Fruit fly (Drosophila melanogaster) Kc167 (cell line): ENCODE measurements around the gene Mal-B2.

ENCODE experiments used
- Myc ChIP-seq: fragments of >200 bp; optimal IDR thresholded peaks from 2 replicates; lab custom pipeline; 2017; ENCODE audit warnings: missing external identifiers
- Sin3A ChIP-seq: fragments of >200 bp; optimal IDR thresholded peaks from 2 replicates; lab custom pipeline; 2018; ENCODE audit warnings: missing external identifiers
- h ChIP-seq: fragments of >200 bp; optimal IDR thresholded peaks from 3 replicates; lab custom pipeline; 2018; ENCODE audit warnings: missing external identifiers
- insv ChIP-seq: fragments of >200 bp; optimal IDR thresholded peaks from 3 replicates; lab custom pipeline; 2018; ENCODE audit warnings: missing external identifiers
- psq ChIP-seq: fragments of >200 bp; optimal IDR thresholded peaks from 2 replicates; lab custom pipeline; 2017; ENCODE audit warnings: missing external identifiers
- ttk ChIP-seq: sonication (Bioruptor generic); optimal IDR thresholded peaks from 2 replicates; lab custom pipeline; 2017; ENCODE audit warnings: missing external identifiers

Mal-B2 gene

DNA sequence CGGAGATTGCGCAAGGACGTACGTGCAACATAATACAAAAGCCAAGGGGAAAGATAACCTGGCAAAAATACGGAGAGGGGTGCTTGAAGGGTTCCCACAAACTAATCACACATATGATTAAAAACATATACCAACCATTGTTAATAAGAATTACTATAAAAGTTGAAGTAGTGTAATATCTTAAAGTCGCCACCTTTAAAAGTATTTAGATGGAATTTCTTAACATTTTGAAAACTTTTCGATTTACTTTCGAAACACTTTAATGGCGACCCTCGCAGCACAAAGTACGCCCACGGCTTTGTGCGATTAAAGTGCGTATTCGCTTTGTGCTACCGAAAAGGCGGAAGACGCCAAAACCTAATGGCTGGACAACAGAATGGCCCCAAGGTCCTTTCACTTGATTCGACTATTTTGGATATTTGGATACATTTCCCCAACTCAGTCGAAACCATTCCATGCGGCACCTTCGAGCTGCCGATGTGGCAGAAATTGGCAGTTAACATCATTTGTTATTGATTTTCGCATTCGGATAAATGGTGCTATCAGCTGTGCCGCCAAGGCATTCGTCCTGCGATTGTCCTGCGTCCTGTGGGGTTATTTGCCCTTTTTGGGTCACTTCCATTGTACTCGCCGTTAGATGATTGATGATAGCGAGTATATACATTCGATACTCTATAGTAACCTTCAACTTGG is 26.1 kb upstream of the Mal-B2 start:
- TF ChIP-seq psq (lab: Kevin White, UChicago) = no peak

DNA sequence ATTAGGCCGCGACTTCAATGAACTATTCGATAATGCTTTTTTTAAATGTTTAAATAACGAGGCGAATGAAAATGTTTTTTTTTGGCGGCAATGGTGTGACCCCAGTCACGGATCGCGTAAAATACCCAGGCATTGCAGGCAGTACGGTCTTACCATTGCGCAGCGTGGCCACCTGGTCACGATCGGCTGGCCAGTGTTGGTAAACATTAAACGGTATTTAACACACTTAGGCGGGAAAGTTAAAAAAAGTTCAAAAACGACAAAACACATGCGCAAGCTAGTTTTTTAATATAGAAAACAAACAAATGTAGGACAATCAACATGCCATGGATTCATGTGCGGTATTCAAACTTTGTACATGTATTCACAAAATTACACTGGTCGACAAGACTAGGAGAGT is 20.5 kb upstream of the Mal-B2 start, which contains the start of gene esc:
esc (minus strand) TSS at position 129 of the 400 bp plus-strand sequence.
- TF ChIP-seq psq (lab: Kevin White, UChicago) = no peak
- TF ChIP-seq insv = no peak
- no peak for TF ChIP-seq ttk
- no peak for TF ChIP-seq h (lab: Kevin White, UChicago)
- no peak for TF ChIP-seq Myc (lab: Kevin White, UChicago)
- no peak for TF ChIP-seq Sin3A

DNA sequence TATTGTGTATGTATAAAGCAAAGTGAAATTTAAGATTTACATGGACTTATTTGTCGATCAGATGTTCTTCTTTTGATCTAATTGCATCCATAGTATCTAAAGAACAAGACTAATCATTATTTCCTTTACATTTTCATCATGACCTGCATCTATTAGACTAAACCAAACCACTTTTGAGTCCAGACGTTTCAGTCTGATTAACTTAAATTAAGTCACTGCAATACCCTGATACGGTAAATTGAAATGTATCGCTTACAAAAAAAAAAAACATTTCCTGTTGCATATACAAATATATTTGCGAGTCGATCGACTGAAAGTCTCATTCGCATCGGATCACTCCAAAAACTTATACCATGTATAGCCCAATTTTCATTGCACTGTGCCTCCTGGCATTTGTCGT is 16.0 kb upstream of the Mal-B2 start, which contains the start of gene CG45011:
CG45011 (plus strand) TSS at position 301 of the 400 bp plus-strand sequence.
- TF ChIP-seq h (lab: Kevin White, UChicago) = no peak
- TF ChIP-seq Myc (lab: Kevin White, UChicago) = no peak
- no peak for TF ChIP-seq ttk
- TF ChIP-seq Sin3A = no peak
- TF ChIP-seq psq (lab: Kevin White, UChicago) = no peak
- TF ChIP-seq insv = no peak

DNA sequence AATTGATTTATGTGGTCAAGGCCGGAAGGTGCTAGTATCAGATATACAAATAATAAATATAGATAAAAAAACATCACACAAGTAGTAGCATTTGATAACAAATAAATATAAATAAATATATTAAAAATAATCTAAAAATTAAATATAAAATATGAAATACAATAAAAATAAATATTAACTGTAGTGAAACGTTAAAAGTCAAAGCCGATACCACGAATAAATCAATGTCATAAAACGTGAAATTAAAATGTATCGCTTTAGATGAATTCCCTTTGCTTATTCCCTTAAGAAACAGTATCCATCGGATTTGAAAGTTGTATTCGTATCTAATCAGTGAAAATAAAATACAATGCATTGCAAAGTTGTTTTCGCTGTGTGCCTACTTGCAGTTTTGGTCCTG is 15.4 kb upstream of the Mal-B2 start, which contains the start of gene CG45012:
CG45012 (plus strand) TSS at position 301 of the 400 bp plus-strand sequence.
- TF ChIP-seq ttk (no peak), insv (no peak), h (lab: Kevin White, UChicago) (no peak), Sin3A (no peak), Myc (lab: Kevin White, UChicago) (no peak), psq (lab: Kevin White, UChicago) (no peak)

DNA sequence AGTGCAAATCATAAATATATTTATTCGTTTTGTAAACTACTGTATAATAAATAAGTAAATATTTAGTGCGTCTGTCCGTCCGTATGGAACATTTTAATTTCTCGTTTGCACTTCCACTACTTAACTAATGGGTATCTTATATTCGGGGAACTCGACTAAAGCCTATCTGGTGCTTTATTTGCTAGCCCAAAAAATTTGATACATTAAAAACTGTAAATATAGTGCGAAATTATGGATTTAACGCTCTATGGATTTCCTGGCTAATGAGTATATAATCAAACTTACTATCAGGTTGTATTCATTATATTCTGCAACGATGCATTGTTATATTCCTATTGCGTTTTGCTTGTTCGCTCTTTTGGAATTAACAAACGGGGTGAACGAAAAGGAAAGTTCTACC is 12.8 kb upstream of the Mal-B2 start, which contains the start of gene Sfp33A4:
Sfp33A4 (plus strand) TSS at position 301 of the 400 bp plus-strand sequence.
- no peak for TF ChIP-seq insv
- TF ChIP-seq psq (lab: Kevin White, UChicago) = no peak
- TF ChIP-seq Sin3A = no peak
- no peak for TF ChIP-seq Myc (lab: Kevin White, UChicago)
- no peak for TF ChIP-seq h (lab: Kevin White, UChicago)
- TF ChIP-seq ttk = no peak

DNA sequence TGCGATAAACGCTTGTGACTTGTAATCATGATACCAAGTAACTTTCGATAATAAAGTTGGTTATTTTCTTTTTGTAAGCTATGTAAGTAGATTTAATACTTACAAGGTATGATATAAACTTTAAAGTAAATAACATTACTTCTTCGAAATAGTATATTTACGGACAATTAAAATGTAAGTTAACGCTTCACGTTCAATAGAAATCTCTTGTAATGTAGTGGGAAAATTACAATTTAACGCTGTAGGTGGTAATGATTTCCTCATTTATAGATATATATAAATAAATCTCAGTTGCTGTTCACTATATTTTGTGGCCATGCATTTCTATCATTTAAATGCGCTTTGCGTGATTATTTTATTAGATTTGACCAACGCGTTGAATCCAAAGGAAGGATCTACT is 12.3 kb upstream of the Mal-B2 start, which contains the start of gene Sfp33A2:
Sfp33A2 (plus strand) TSS at position 301 of the 400 bp plus-strand sequence.
- no peak for TF ChIP-seq psq (lab: Kevin White, UChicago)
- no peak for TF ChIP-seq insv
- TF ChIP-seq ttk = no peak
- no peak for TF ChIP-seq Myc (lab: Kevin White, UChicago)
- TF ChIP-seq Sin3A = no peak
- TF ChIP-seq h (lab: Kevin White, UChicago) = no peak

DNA sequence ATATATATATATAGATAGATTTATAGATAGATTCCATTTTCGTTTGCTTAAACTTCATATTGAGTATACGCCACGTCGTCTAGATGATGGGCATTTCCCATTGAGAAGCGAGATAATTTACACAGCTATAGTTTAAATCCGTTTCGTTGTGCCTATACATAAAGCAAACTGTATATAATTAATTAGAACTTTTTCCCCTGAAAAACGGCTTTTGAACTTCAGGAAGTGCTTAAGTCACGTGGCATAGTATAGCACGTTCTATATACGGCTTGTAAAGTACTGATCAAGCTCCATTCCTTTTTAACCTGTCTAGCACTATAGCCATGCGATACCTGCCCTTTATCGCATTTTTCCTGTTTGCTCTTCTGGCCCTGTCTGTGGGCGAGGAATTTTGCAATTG is 10.1 kb upstream of the Mal-B2 start, which contains the start of gene Sfp33A3:
Sfp33A3 (plus strand) TSS at position 301 of the 400 bp plus-strand sequence.
- no peak for TF ChIP-seq ttk
- no peak for TF ChIP-seq Sin3A
- TF ChIP-seq h (lab: Kevin White, UChicago) = no peak
- no peak for TF ChIP-seq Myc (lab: Kevin White, UChicago)
- no peak for TF ChIP-seq psq (lab: Kevin White, UChicago)
- TF ChIP-seq insv = no peak

DNA sequence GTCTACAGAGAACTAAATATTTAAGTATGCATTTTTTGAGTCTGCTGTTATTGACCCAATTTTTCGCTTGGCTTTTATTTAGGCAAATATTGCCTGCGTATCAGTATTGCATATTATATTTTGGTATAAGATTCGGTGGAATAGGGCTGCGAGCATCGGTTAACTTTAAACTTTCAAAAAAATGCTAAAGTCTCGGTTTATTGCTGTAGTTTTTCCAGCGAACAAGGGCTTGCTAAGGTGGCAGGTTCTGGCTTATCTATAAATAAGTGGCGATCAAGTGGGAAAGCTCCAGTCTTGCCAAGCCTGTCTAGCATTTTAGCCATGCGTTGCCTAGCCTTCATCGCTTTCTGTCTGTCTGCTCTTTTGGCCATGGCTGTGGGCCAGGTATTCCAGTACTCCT is 9.4 kb upstream of the Mal-B2 start, which contains the start of gene CG31704:
CG31704 (plus strand) TSS at position 301 of the 400 bp plus-strand sequence.
- TF ChIP-seq psq (lab: Kevin White, UChicago) (no peak), h (lab: Kevin White, UChicago) (no peak), insv (no peak), Myc (lab: Kevin White, UChicago) (no peak), ttk (no peak), Sin3A (no peak)

DNA sequence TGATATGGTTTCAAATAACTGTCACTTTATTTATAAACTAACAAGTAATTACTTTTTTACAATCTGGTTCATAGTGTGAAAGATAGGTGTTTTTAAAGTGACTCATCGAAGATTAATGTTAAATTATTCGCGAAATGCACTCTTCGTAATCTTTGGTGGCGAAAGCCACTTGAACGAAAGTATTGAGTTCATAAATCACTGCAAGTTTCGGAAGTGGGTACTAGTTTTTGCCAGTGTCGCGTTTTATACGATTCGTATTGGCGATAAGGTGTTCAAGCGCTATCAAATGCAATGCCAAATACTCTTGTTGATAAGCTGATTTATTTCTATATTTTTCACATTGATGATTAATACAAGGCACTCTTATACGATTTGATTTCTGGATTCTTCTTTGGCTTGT is 8.2 kb upstream of the Mal-B2 start:
- TF ChIP-seq insv = no peak
- TF ChIP-seq h (lab: Kevin White, UChicago) = no peak
- TF ChIP-seq psq (lab: Kevin White, UChicago) = no peak
- TF ChIP-seq Myc (lab: Kevin White, UChicago) = no peak
- no peak for TF ChIP-seq ttk
- TF ChIP-seq Sin3A = no peak

DNA sequence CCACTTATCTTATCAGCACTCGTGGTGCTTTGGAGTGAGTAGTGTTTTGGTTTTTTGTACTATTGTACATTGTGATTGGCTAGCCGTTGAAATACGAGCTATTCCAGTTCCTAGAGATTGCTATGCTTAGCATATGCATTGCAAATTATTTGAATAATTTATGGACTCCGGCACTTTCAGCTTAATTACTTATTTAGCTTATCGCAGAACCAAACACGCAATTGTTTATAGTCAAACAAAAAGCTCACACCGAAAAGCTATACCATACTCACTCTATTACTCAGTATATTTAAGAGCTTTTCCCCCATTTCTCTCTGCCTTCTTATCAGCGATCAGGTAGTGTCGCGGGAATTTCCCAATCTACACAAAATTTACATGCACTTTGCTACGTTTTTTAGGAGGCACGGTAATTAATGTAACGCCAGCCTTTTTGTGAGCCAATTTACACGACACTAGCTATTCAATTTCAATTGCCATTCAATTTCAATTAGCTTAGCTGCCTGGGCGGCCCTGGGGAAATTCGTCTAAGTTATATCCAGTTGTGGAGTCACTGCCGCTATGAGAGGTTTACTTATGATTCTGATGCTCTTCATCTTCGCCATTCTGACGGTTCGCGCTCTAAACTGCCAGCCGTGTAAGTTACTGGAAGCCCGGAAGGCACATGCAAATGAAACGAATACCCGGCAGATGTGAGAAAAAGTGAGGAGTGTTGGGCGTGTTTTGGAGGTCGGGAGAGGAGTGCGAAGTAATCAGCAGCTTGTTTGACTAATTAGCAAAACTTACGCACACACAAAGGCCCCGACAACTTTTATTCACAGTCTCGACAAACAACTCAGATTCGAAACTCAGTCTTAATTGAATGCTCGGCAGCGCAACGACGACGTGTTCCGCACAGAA is 7.2 kb upstream of the Mal-B2 start, which contains the start of the genes CG44008, CG14933, CG46426 and CG42486:
CG44008 (minus strand) TSS at position 155 of the 897 bp plus-strand sequence.
CG14933 (plus strand) TSS at position 538 of the 897 bp plus-strand sequence.
CG46426 (plus strand) TSS at position 538 of the 897 bp plus-strand sequence.
CG42486 (plus strand) TSS at position 847 of the 897 bp plus-strand sequence.
- TF ChIP-seq Sin3A = no peak
- TF ChIP-seq Myc (lab: Kevin White, UChicago) = no peak
- no peak for TF ChIP-seq ttk
- no peak for TF ChIP-seq h (lab: Kevin White, UChicago)
- TF ChIP-seq insv = no peak
- TF ChIP-seq psq (lab: Kevin White, UChicago) = no peak

DNA sequence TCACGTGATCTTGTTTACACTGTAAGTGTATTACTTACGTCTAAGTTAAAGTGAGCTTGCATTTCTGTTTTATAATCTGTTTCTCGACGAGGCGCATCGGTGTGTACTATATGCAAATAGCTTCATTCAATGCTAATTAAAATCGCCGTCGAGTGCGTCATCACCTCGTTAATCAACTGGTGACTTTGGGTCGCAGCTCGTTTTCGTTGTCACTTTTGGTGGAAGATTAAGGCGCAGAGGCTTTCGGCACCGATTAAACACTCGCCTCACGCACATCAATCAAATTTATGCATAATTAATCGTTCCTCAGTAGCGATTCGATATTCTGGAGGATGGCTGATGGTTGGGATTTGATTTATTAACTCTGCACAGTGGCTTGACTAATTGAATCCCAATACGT is 5.5 kb upstream of the Mal-B2 start:
- no peak for TF ChIP-seq ttk
- no peak for TF ChIP-seq insv
- no peak for TF ChIP-seq h (lab: Kevin White, UChicago)
- TF ChIP-seq psq (lab: Kevin White, UChicago) = no peak
